Worm (Caenorhabditis elegans) whole organism, mixed stage, embryonic: ENCODE results near the gene acsd-1.

Experiments used
- blmp-1 ChIP-seq: fragments of 150-350 bp; optimal IDR thresholded peaks from 2 replicates; lab custom pipeline; 2014; ENCODE audit warnings: missing biosample characterization, missing genetic modification characterization
- ces-1 ChIP-seq: fragments of 150-350 bp; optimal IDR thresholded peaks from 2 replicates; lab custom pipeline; 2014; ENCODE audit warnings: missing biosample characterization, missing genetic modification reagents, missing genetic modification characterization
- elt-1 ChIP-seq: sonication (generic microtip); optimal IDR thresholded peaks from 2 replicates; lab custom pipeline; 2017; ENCODE audit warnings: missing genetic modification characterization, mild to moderate bottlenecking, missing compliant biosample characterization, antibody characterized with exemption, moderate library complexity, borderline replicate concordance; ENCODE audit not compliant: insufficient read depth
- elt-3 ChIP-seq: fragments of 150-350 bp; optimal IDR thresholded peaks from 2 replicates; lab custom pipeline; 2014; ENCODE audit warnings: missing biosample characterization, missing genetic modification characterization
- lin-13 ChIP-seq: fragments of 150-350 bp; optimal IDR thresholded peaks from 2 replicates; lab custom pipeline; 2014; ENCODE audit warnings: missing biosample characterization, missing genetic modification characterization
- lsy-2 ChIP-seq: fragments of 150-350 bp; optimal IDR thresholded peaks from 2 replicates; lab custom pipeline; 2014; ENCODE audit warnings: missing biosample characterization, missing genetic modification characterization
- mep-1 ChIP-seq: fragments of 150-350 bp; optimal IDR thresholded peaks from 2 replicates; lab custom pipeline; 2017; ENCODE audit warnings: missing biosample characterization, missing genetic modification reagents, missing genetic modification characterization, inconsistent platforms
- nhr-28 ChIP-seq: fragments of 150-350 bp; optimal IDR thresholded peaks from 2 replicates; lab custom pipeline; 2014; ENCODE audit warnings: missing biosample characterization, missing genetic modification characterization
- nhr-76 ChIP-seq: sonication (generic microtip); optimal IDR thresholded peaks from 2 replicates; lab custom pipeline; 2017; ENCODE audit warnings: missing biosample characterization, missing genetic modification characterization
- pha-4 ChIP-seq: fragments of 150-350 bp; optimal IDR thresholded peaks from 2 replicates; lab custom pipeline; 2018; ENCODE audit warnings: missing biosample characterization, missing genetic modification reagents, missing genetic modification characterization
- snpc-4 ChIP-seq: fragments of 150-350 bp; optimal IDR thresholded peaks from 2 replicates; lab custom pipeline; 2014; ENCODE audit warnings: missing biosample characterization, missing genetic modification characterization
- unc-39 ChIP-seq: fragments of 150-350 bp; optimal IDR thresholded peaks from 2 replicates; lab custom pipeline; 2014; ENCODE audit warnings: missing biosample characterization, missing genetic modification characterization
- unc-62 ChIP-seq: fragments of 150-350 bp; optimal IDR thresholded peaks from 2 replicates; lab custom pipeline; 2014; ENCODE audit warnings: missing biosample characterization, missing genetic modification reagents, missing genetic modification characterization
- ztf-11 ChIP-seq: fragments of 150-350 bp; optimal IDR thresholded peaks from 2 replicates; lab custom pipeline; 2014; ENCODE audit warnings: missing biosample characterization, missing genetic modification characterization

DNA sequence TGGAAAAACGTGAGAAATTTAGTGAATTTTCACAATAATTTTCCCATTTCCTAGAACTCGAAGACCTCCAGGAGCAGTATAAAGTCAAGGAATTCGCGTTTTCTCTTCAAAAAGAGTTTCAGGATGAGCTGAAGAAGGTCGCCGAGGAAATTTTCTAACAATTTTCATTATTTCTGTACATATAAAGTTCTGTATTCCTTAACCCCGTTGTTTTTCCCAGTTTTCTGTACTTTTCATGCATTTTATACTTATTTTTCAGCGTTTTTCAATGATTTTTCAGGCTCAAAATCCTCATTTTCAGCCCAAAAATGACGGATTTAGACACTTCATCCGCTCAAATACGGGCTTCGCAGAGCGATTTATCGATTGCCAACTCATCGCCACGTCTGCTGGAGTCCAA, 35.2 kb upstream of the acsd-1 start, which contains the start of gene par-2:
- TF ChIP-seq ztf-11 (tag; lab: Kevin White, UChicago) (no peak), snpc-4 (tag; lab: Kevin White, UChicago) (no peak), unc-62 (GFP tag; lab: Kevin White, UChicago) (no peak), unc-39 (tag; lab: Kevin White, UChicago) (no peak), lin-13 (no peak), elt-3 (tag; lab: Kevin White, UChicago) (no peak), pha-4 (tag; lab: Kevin White, UChicago) (no peak), nhr-28 (tag; lab: Kevin White, UChicago) (no peak), mep-1 (tag; lab: Kevin White, UChicago) (no peak), nhr-76 (tag; lab: Kevin White, UChicago) (no peak), lsy-2 (tag; lab: Kevin White, UChicago) (no peak), blmp-1 (tag; lab: Kevin White, UChicago) (no peak), ces-1 (GFP tag; lab: Kevin White, UChicago) (no peak), elt-1 (tag; lab: Kevin White, UChicago) (no peak)
